Worm (Caenorhabditis elegans) whole organism, L2 larva: Measurements from ENCODE around the gene egl-45.

Experiments
- C34F6.9 ChIP-seq: fragments of 150-350 bp; optimal IDR thresholded peaks from 2 replicates; lab custom pipeline; 2014; ENCODE audit warnings: missing biosample characterization, missing genetic modification characterization
- F13H6.1 ChIP-seq: sonication (generic microtip); optimal IDR thresholded peaks from 2 replicates; lab custom pipeline; 2016; ENCODE audit warnings: missing genetic modification characterization, missing compliant biosample characterization
- R02D3.7 ChIP-seq: fragments of 150-350 bp; optimal IDR thresholded peaks from 2 replicates; lab custom pipeline; 2014; ENCODE audit warnings: missing biosample characterization, missing genetic modification characterization
- Y55F3AM.14 ChIP-seq: fragments of 200-800 bp; sonication (Bioruptor generic); optimal IDR thresholded peaks from 2 replicates; lab custom pipeline; 2018; ENCODE audit warnings: mild to moderate bottlenecking, missing genetic modification characterization, missing compliant biosample characterization
- alr-1 ChIP-seq: fragments of 150-350 bp; optimal IDR thresholded peaks from 2 replicates; lab custom pipeline; 2014; ENCODE audit warnings: missing biosample characterization, missing genetic modification characterization
- ama-1 ChIP-seq: fragments of 150-350 bp; optimal IDR thresholded peaks from 2 replicates; lab custom pipeline; 2018; ENCODE audit warnings: inconsistent platforms
- blmp-1 ChIP-seq: sonication (generic microtip); optimal IDR thresholded peaks from 2 replicates; lab custom pipeline; 2017; ENCODE audit warnings: missing genetic modification characterization, mild to moderate bottlenecking, missing compliant biosample characterization, antibody characterized with exemption, moderate library complexity; ENCODE audit not compliant: insufficient read depth
- ceh-16 ChIP-seq: fragments of 150-350 bp; optimal IDR thresholded peaks from 2 replicates; lab custom pipeline; 2014; ENCODE audit warnings: missing biosample characterization, missing genetic modification characterization
- ceh-82 ChIP-seq: fragments of 150-350 bp; optimal IDR thresholded peaks from 2 replicates; lab custom pipeline; 2014; ENCODE audit warnings: missing biosample characterization, missing genetic modification characterization
- crh-2 ChIP-seq: sonication (generic microtip); optimal IDR thresholded peaks from 2 replicates; lab custom pipeline; 2017; ENCODE audit warnings: missing biosample characterization, missing genetic modification characterization
- dmd-4 ChIP-seq: sonication (generic microtip); optimal IDR thresholded peaks from 2 replicates; lab custom pipeline; 2017; ENCODE audit warnings: missing biosample characterization, missing genetic modification characterization
- egl-27 ChIP-seq: sonication (generic microtip); optimal IDR thresholded peaks from 3 replicates; lab custom pipeline; 2017; ENCODE audit warnings: missing biosample characterization, missing genetic modification reagents, missing genetic modification characterization
- elt-1 ChIP-seq: fragments of 150-350 bp; optimal IDR thresholded peaks from 2 replicates; lab custom pipeline; 2014; ENCODE audit warnings: missing biosample characterization, missing genetic modification characterization
- elt-3 ChIP-seq: sonication (generic microtip); optimal IDR thresholded peaks from 2 replicates; lab custom pipeline; 2017; ENCODE audit warnings: missing biosample characterization, missing genetic modification characterization
- gmeb-1 ChIP-seq: fragments of 150-350 bp; optimal IDR thresholded peaks from 2 replicates; lab custom pipeline; 2014; ENCODE audit warnings: missing biosample characterization, missing genetic modification characterization
- lin-11 ChIP-seq: fragments of 150-350 bp; sonication (generic microtip); optimal IDR thresholded peaks from 2 replicates; lab custom pipeline; 2014; ENCODE audit warnings: missing biosample characterization, missing genetic modification characterization, inconsistent platforms, mixed read lengths
- lin-13 ChIP-seq: fragments of 150-350 bp; optimal IDR thresholded peaks from 2 replicates; lab custom pipeline; 2014; ENCODE audit warnings: missing biosample characterization, missing genetic modification reagents, missing genetic modification characterization
- lin-39 ChIP-seq: fragments of 150-350 bp; optimal IDR thresholded peaks from 2 replicates; lab custom pipeline; 2014; ENCODE audit warnings: missing biosample characterization, missing genetic modification reagents, missing genetic modification characterization
- lsy-2 ChIP-seq, 2 experiments: fragments of 150-350 bp in 1 of 2; sonication (generic microtip) in 1 of 2; optimal IDR thresholded peaks; 2 replicates each; lab custom pipeline; 2014 to 2017; ENCODE audit warnings: missing biosample characterization in 2 of 2, missing genetic modification characterization in 2 of 2
- mab-5 ChIP-seq: fragments of 150-350 bp; optimal IDR thresholded peaks from 2 replicates; lab custom pipeline; 2014; ENCODE audit warnings: missing biosample characterization, missing genetic modification characterization
- mbf-1 ChIP-seq: sonication (generic microtip); optimal IDR thresholded peaks from 2 replicates; lab custom pipeline; 2017; ENCODE audit warnings: missing biosample characterization, missing genetic modification characterization
- mdl-1 ChIP-seq, 2 experiments: fragments of 150-350 bp in 1 of 2; sonication (generic microtip) in 1 of 2; optimal IDR thresholded peaks; 2 replicates each; lab custom pipeline; 2017; ENCODE audit warnings: missing biosample characterization in 2 of 2, missing genetic modification characterization in 2 of 2
- nhr-10 ChIP-seq: sonication (generic microtip); optimal IDR thresholded peaks from 2 replicates; lab custom pipeline; 2017; ENCODE audit warnings: missing biosample characterization, missing genetic modification characterization
- nhr-11 ChIP-seq: fragments of 150-350 bp; optimal IDR thresholded peaks from 2 replicates; lab custom pipeline; 2014; ENCODE audit warnings: missing biosample characterization, missing genetic modification characterization
- nhr-129 ChIP-seq: fragments of 150-350 bp; optimal IDR thresholded peaks from 2 replicates; lab custom pipeline; 2014; ENCODE audit warnings: missing biosample characterization, missing genetic modification characterization
- nhr-21 ChIP-seq: fragments of 150-350 bp; optimal IDR thresholded peaks from 2 replicates; lab custom pipeline; 2014; ENCODE audit warnings: missing biosample characterization, missing genetic modification characterization
- nhr-23 ChIP-seq: fragments of 150-350 bp; optimal IDR thresholded peaks from 2 replicates; lab custom pipeline; 2014; ENCODE audit warnings: missing biosample characterization, missing genetic modification reagents, missing genetic modification characterization
- nhr-237 ChIP-seq: fragments of 150-350 bp; optimal IDR thresholded peaks from 2 replicates; lab custom pipeline; 2014; ENCODE audit warnings: missing biosample characterization, missing genetic modification characterization
- nhr-25 ChIP-seq: fragments of 150-350 bp; sonication (generic microtip); optimal IDR thresholded peaks from 3 replicates; lab custom pipeline; 2014; ENCODE audit warnings: missing biosample characterization, missing genetic modification characterization
- nhr-6 ChIP-seq: fragments of 150-350 bp; optimal IDR thresholded peaks from 2 replicates; lab custom pipeline; 2014; ENCODE audit warnings: missing biosample characterization, missing genetic modification characterization
- peb-1 ChIP-seq: fragments of 150-350 bp; optimal IDR thresholded peaks from 2 replicates; lab custom pipeline; 2014; ENCODE audit warnings: missing biosample characterization, missing genetic modification characterization
- skn-1 ChIP-seq: sonication (generic microtip); optimal IDR thresholded peaks from 2 replicates; lab custom pipeline; 2017; ENCODE audit warnings: missing biosample characterization, missing genetic modification characterization
- sma-3 ChIP-seq: sonication (generic microtip); optimal IDR thresholded peaks from 2 replicates; lab custom pipeline; 2016; ENCODE audit warnings: missing genetic modification reagents, missing genetic modification characterization, missing compliant biosample characterization
- sma-9 ChIP-seq, 2 experiments: fragments of 150-350 bp in 1 of 2; sonication (generic microtip) in 1 of 2; optimal IDR thresholded peaks; 2 replicates each; lab custom pipeline; 2014 to 2016; ENCODE audit warnings: missing genetic modification characterization in 2 of 2, mild to moderate bottlenecking in 1 of 2, missing biosample characterization in 1 of 2, missing compliant biosample characterization in 1 of 2, missing genetic modification reagents in 1 of 2, moderate library complexity in 1 of 2
- snpc-4 ChIP-seq: fragments of 150-350 bp; optimal IDR thresholded peaks from 2 replicates; lab custom pipeline; 2014; ENCODE audit warnings: missing biosample characterization, missing genetic modification characterization
- unc-39 ChIP-seq: fragments of 150-350 bp; optimal IDR thresholded peaks from 2 replicates; lab custom pipeline; 2014; ENCODE audit warnings: missing biosample characterization, missing genetic modification characterization
- unc-62 ChIP-seq: fragments of 150-350 bp; optimal IDR thresholded peaks from 2 replicates; lab custom pipeline; 2014; ENCODE audit warnings: missing biosample characterization, missing genetic modification reagents, missing genetic modification characterization
- zag-1 ChIP-seq: fragments of 150-350 bp; optimal IDR thresholded peaks from 2 replicates; lab custom pipeline; 2014; ENCODE audit warnings: missing biosample characterization, missing genetic modification characterization
- ztf-1 ChIP-seq: fragments of 200-800 bp; sonication (Bioruptor generic); conservative IDR thresholded peaks from 2 replicates; pipeline ENCODE4 v1.3.6; 2022; ENCODE audit warnings: missing genetic modification characterization, missing compliant biosample characterization
- ztf-11 ChIP-seq: sonication (generic microtip); optimal IDR thresholded peaks from 2 replicates; lab custom pipeline; 2017; ENCODE audit warnings: missing biosample characterization, missing genetic modification characterization

Gene egl-45

DNA sequence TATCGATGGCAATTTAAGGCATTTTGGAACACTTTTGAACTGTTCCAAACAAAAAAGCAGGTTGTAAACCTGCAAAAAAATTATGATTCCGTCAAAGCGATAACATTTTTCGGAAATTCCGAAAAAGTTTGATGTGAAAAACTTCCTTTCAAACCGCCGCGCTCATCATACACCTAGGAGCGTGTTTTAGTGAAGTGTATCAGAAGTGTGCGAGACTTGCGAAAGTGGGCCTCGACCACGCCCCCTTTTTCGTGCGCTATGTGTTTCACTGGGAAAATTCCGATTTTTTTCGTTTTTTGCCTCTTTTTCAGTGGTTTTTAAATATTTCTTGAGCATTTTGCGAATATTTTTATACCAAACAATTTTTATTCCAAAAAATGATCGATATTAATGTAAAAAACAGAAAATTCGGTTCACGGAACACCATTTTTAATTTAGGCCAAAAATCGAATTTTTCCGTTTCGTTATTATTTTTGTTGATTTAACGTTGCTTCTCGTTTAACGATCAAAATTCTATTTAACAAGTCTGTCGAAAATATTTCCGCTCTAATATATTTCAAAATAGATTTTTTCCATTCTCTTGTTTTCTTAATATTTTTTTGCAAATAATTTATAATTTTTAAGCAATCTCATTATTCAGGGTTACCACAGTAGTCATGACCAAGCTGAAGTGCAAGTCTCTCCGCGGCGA lies 26.2 kb upstream of the egl-45 start, which contains the start of gene rpl-35 (continued):
- peak; percentile 99 for TF ChIP-seq egl-27 (tag; lab: Kevin White, UChicago)
- TF ChIP-seq nhr-10, result peak; percentile 94
- TF ChIP-seq nhr-23 (tag; lab: Kevin White, UChicago), result peak; percentile 15
- peak; percentile 100 for TF ChIP-seq nhr-25 (tag; lab: Kevin White, UChicago)
- peak; percentile 90 for TF ChIP-seq lin-39

DNA sequence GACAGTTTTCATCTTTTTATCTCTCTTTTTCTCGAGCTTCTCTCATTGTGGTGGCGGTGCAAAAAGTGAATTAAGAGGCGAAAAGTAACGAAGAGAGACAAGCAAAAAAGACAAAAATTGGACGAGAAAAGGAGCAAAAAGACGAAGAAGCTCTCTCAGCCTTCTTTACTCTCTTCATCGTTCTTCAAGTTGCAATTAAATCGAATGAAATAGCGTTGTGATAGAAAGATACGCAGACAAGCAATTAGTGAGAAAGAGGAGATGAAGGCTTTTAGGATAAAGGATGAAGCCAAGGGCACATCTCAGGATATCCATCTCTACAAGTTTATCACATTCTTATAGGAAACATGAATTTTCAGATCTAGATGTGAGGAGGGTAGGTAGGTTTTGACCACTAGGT lies 19.7 kb upstream of the egl-45 start:
- TF ChIP-seq C34F6.9 (tag; lab: Kevin White, UChicago) (peak; percentile 50), snpc-4 (tag; lab: Kevin White, UChicago) (no peak), mab-5 (tag; lab: Kevin White, UChicago) (no peak), crh-2 (tag; lab: Kevin White, UChicago) (no peak), mdl-1 (tag; optimal IDR thresholded peaks at IDR 0.05; lab: Kevin White, UChicago) (no peak), nhr-11 (tag; lab: Kevin White, UChicago) (no peak), dmd-4 (tag; lab: Kevin White, UChicago) (no peak), zag-1 (tag; lab: Kevin White, UChicago) (no peak), lsy-2 (tag; optimal IDR thresholded peaks at IDR 0.05; lab: Kevin White, UChicago) (peak in 1 of 2 experiments; percentile 17), elt-1 (no peak), nhr-10 (no peak), nhr-237 (tag; lab: Kevin White, UChicago) (no peak), ama-1 (lab: Kevin White, UChicago) (no peak), unc-39 (no peak), nhr-21 (tag; lab: Kevin White, UChicago) (no peak), R02D3.7 (tag; lab: Kevin White, UChicago) (no peak), F13H6.1 (no peak), alr-1 (tag; lab: Kevin White, UChicago) (no peak), unc-62 (GFP tag; lab: Kevin White, UChicago) (no peak), ceh-16 (tag; lab: Kevin White, UChicago) (no peak), nhr-25 (tag; lab: Kevin White, UChicago) (no peak), ztf-11 (tag; lab: Kevin White, UChicago) (no peak), sma-9 (GFP tag; optimal IDR thresholded peaks at IDR 0.05; lab: Kevin White, UChicago) (peak; percentile 9), sma-9 (tag; optimal IDR thresholded peaks at IDR 0.05; lab: Kevin White, UChicago) (no peak), nhr-129 (tag; lab: Kevin White, UChicago) (peak; percentile 31), egl-27 (tag; lab: Kevin White, UChicago) (no peak), sma-3 (GFP tag; lab: Kevin White, UChicago) (no peak), lin-11 (no peak), blmp-1 (tag; lab: Kevin White, UChicago) (no peak), lin-13 (no peak), nhr-6 (tag; lab: Kevin White, UChicago) (no peak), skn-1 (no peak), ceh-82 (tag; lab: Kevin White, UChicago) (no peak), mbf-1 (tag; lab: Kevin White, UChicago) (no peak), lin-39 (peak; percentile 25)

DNA sequence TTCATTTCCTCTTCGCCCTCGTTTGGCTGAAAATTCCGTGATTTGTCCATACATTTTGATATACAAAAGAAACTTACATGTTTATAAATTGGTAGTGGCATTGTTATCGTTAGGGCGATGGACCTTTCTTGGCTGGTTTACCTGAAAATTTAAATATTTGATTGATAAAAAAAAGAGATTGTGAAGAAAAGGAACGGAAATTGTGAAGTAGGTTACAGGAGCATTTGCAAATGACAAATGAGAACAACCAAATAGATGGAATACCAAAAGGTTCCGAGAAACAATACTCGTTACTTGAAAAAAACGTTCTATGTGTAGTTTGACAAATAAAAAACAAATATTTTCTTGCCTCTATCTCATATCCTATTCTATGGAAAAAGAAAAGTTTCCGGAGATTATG lies 15.1 kb upstream of the egl-45 start, which contains the start of gene ZK652.8:
Gene ZK652.8, minus strand, starts transcription at position 101 of the 400 bp plus-strand sequence.
- TF ChIP-seq unc-39 (no peak), snpc-4 (tag; lab: Kevin White, UChicago) (no peak), elt-3 (tag; lab: Kevin White, UChicago) (no peak), ztf-1 (GFP tag; lab: Robert Waterston, UW) (no peak), crh-2 (tag; lab: Kevin White, UChicago) (no peak), peb-1 (no peak), R02D3.7 (tag; lab: Kevin White, UChicago) (no peak), sma-9 (GFP tag; optimal IDR thresholded peaks at IDR 0.05; lab: Kevin White, UChicago) (no peak), sma-9 (tag; optimal IDR thresholded peaks at IDR 0.05; lab: Kevin White, UChicago) (no peak), lsy-2 (tag; optimal IDR thresholded peaks at IDR 0.05; lab: Kevin White, UChicago) (no peak), F13H6.1 (no peak), gmeb-1 (tag; lab: Kevin White, UChicago) (no peak), mbf-1 (tag; lab: Kevin White, UChicago) (no peak), Y55F3AM.14 (GFP tag; lab: Kevin White, UChicago) (no peak), mab-5 (tag; lab: Kevin White, UChicago) (no peak), lin-13 (no peak), C34F6.9 (tag; lab: Kevin White, UChicago) (no peak)
